Worm (Caenorhabditis elegans) whole organism, L2 larva: ENCODE results near the gene hcp-3.

Experiments
- F13H6.1 ChIP-seq: sonication (generic microtip); optimal IDR thresholded peaks from 2 replicates; lab custom pipeline; 2016; ENCODE audit warnings: missing genetic modification characterization, missing compliant biosample characterization
- ama-1 ChIP-seq: fragments of 150-350 bp; optimal IDR thresholded peaks from 2 replicates; lab custom pipeline; 2018; ENCODE audit warnings: inconsistent platforms
- ceh-82 ChIP-seq: fragments of 150-350 bp; optimal IDR thresholded peaks from 2 replicates; lab custom pipeline; 2014; ENCODE audit warnings: missing biosample characterization, missing genetic modification characterization
- elt-3 ChIP-seq: sonication (generic microtip); optimal IDR thresholded peaks from 2 replicates; lab custom pipeline; 2017; ENCODE audit warnings: missing biosample characterization, missing genetic modification characterization
- lsy-2 ChIP-seq, 2 experiments: fragments of 150-350 bp in 1 of 2; sonication (generic microtip) in 1 of 2; optimal IDR thresholded peaks; 2 replicates each; lab custom pipeline; 2014 to 2017; ENCODE audit warnings: missing biosample characterization in 2 of 2, missing genetic modification characterization in 2 of 2
- nhr-10 ChIP-seq: sonication (generic microtip); optimal IDR thresholded peaks from 2 replicates; lab custom pipeline; 2017; ENCODE audit warnings: missing biosample characterization, missing genetic modification characterization
- unc-55 ChIP-seq: fragments of 150-350 bp; sonication (generic microtip); optimal IDR thresholded peaks from 3 replicates; lab custom pipeline; 2014; ENCODE audit warnings: missing biosample characterization, missing genetic modification reagents, missing genetic modification characterization
- ztf-11 ChIP-seq: sonication (generic microtip); optimal IDR thresholded peaks from 2 replicates; lab custom pipeline; 2017; ENCODE audit warnings: missing biosample characterization, missing genetic modification characterization
- ztf-4 ChIP-seq: fragments of 150-350 bp; optimal IDR thresholded peaks from 2 replicates; lab custom pipeline; 2014; ENCODE audit warnings: missing biosample characterization, missing genetic modification characterization

ce11 chrIII:9619079-9619761 is 3.0 kb upstream of the hcp-3 start, which contains the start of gene hlh-11:
- TF ChIP-seq ceh-82 (no peak), unc-55 (peak; percentile 94), nhr-10 (tag; lab: Kevin White, UChicago) (no peak), ztf-4 (tag; lab: Kevin White, UChicago) (peak; percentile 65), F13H6.1 (tag; lab: Kevin White, UChicago) (peak; percentile 99), ama-1 (no peak), elt-3 (no peak), lsy-2 (tag; optimal IDR thresholded peaks at IDR 0.05; lab: Kevin White, UChicago) (peak; percentile 68 to 88), ztf-11 (peak; percentile 53)
